Worm (Caenorhabditis elegans) whole organism, late embryonic: ENCODE measurements around the gene swt-1.

Experiments
- ama-1 ChIP-seq: fragments of 150-350 bp; optimal IDR thresholded peaks from 2 replicates; lab custom pipeline; 2014
- ceh-31 ChIP-seq: sonication (generic microtip); optimal IDR thresholded peaks from 2 replicates; lab custom pipeline; 2016; ENCODE audit warnings: missing genetic modification characterization, missing compliant biosample characterization
- pha-4 ChIP-seq: fragments of 150-350 bp; optimal IDR thresholded peaks from 2 replicates; lab custom pipeline; 2018; ENCODE audit warnings: missing biosample characterization, missing genetic modification reagents, missing genetic modification characterization
- zip-5 ChIP-seq: sonication (generic microtip); optimal IDR thresholded peaks from 2 replicates; lab custom pipeline; 2016; ENCODE audit warnings: missing genetic modification characterization, missing compliant biosample characterization

ce11 chrIV:326564-327070 is 19.3 kb downstream of the swt-1 start, which contains the start of gene col-101:
- no peak for TF ChIP-seq pha-4 (tag; lab: Kevin White, UChicago)
- TF ChIP-seq zip-5 (tag; lab: Kevin White, UChicago) = no peak
- no peak for TF ChIP-seq ceh-31 (tag; lab: Kevin White, UChicago)
- TF ChIP-seq ama-1 = no peak
